Fruit fly (Drosophila melanogaster) whole organism, prepupa: ENCODE results near the gene Phb1.

Experiments
- Blimp-1 ChIP-seq: fragments of 200-800 bp; sonication (Bioruptor generic); optimal IDR thresholded peaks from 3 replicates; lab custom pipeline; 2017; ENCODE audit warnings: missing biosample characterization, missing genetic modification characterization, mild to moderate bottlenecking, moderate library complexity, missing genetic modification reagents
- CG10631 ChIP-seq: fragments of 200-800 bp; sonication (Bioruptor generic); optimal IDR thresholded peaks from 2 replicates; lab custom pipeline; 2016; ENCODE audit warnings: missing biosample characterization, missing genetic modification characterization
- CG16779 ChIP-seq: fragments of 200-800 bp; sonication (Bioruptor generic); optimal IDR thresholded peaks from 3 replicates; lab custom pipeline; 2017; ENCODE audit warnings: missing biosample characterization, mild to moderate bottlenecking, missing genetic modification characterization
- Hr39 ChIP-seq: fragments of 200-800 bp; sonication (Bioruptor generic); optimal IDR thresholded peaks from 2 replicates; lab custom pipeline; 2016; ENCODE audit warnings: missing biosample characterization, missing genetic modification characterization
- OdsH ChIP-seq: fragments of 200-800 bp; sonication (Bioruptor generic); optimal IDR thresholded peaks from 3 replicates; lab custom pipeline; 2016; ENCODE audit warnings: missing biosample characterization, missing genetic modification characterization

DNA sequence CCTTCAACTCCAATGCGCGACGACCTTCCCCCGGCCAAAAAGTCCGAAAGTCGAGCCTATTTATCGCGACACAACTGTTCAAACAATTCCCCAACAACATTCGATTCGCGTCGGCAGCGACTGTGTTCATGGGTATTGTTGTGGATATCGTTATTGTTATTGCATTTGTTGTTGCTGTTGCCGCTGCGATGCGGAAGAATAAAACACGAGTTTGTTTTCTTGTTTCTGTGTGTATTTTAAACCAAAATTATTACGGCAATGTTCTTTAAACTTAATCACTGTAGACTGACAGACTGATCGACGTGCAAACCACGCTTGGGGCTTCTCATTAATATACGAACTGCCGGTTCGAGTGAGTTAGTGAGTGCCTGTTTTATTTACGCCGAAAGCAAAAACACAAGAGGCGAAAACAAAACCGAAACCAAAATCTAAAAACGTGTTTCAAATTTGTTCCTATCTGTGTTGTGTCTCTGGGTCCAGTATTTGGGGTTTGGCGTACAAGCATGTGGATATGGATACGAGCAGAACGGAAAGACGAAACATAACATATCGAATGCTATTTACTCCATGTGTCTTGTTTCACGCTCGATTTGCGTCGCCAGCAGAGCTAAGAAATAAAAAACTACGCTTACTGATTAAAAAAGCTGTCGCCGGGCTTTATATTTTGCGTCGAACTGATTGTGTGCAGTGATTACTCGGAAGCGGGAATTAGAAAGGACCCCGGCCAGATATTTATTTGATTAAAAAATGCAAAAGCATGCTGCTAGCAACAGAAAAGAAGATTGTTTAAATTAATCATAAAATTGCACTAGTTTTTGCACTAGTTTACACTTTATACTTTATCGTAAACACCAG lies 36.1 kb upstream of the Phb1 start:
- peak; percentile 32 for TF ChIP-seq Hr39
- TF ChIP-seq CG10631: no peak
- TF ChIP-seq OdsH (GFP tag; lab: Kevin White, UChicago): no peak
- no peak for TF ChIP-seq Blimp-1 (GFP tag; lab: Kevin White, UChicago)
- TF ChIP-seq CG16779: no peak
